Worm (Caenorhabditis elegans): ENCODE results near the gene lam-2.
A peak's percentile ranks its signal among the peaks of the same experiment; 100 is the strongest.

lam-2 gene

DNA sequence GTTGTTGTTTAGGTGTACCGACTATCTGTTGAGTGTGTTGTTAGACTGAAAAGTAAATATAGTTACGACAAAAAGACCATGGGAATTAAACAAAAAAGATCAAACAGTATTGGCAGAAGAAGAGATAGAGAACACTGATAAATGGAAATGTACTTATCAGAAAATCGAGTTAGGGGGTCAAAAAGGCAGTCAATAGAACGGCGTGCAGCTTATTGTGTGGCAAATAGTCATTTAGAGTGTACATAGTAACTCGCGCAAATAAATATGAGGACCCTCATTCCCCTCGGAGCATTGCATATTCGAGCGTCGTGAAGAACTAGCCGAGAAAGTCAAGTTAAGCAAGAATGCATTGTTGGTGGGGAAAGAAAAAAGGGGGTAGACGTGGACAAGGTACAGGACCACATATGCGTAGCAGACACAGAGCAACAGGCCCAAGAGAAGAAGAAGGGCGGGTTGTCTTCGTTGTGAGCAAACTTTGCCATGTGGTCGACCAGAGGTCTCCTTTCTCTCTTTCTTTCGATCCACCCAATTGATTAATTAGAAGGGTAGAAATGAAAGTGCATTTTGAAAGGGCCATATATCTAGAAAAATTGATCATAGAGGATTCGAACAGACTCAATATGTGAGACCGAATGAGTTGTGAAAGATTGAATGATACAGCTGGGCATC, at the start of gene lam-2:
Gene lam-2 (minus strand): TSS at position 51 of the 669 bp plus-strand sequence.
- peak; percentile 4 for TF ChIP-seq dsc-1 (tag; optimal IDR thresholded peaks at IDR 0.05)
- no peak for TF ChIP-seq nhr-71 (tag; optimal IDR thresholded peaks at IDR 0.05)
- no peak for TF ChIP-seq swsn-7 (tag; optimal IDR thresholded peaks at IDR 0.05)
- TF ChIP-seq tbx-2 (tag; optimal IDR thresholded peaks at IDR 0.05): no peak
- no peak for TF ChIP-seq pax-3 (tag; optimal IDR thresholded peaks at IDR 0.05)

DNA sequence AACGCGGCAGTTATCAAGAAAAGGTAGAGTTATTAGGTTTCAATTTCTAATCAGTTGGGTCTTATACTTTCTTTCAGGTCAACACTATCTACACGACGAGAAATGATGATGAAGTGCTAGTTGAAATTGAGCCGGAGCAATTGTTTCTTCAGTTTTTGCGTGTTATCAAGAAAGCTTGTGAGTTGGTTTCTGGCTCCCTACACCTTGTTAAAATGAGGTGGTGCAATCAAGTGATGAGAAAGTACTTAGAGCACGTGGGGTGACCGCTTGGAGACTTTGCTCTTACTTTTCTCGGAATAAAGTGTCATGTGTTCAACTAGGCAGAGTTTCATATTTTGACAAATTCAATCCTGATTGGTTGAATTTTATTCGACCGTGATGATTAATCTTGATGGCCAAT, 49.4 kb upstream of the lam-2 start:
- TF ChIP-seq unc-98 (GFP tag; IDR thresholded peaks at IDR 0.05) (no peak), aha-1 (tag; optimal IDR thresholded peaks at IDR 0.05) (no peak), nhr-20 (tag; optimal IDR thresholded peaks at IDR 0.05) (peak; percentile 6), dsc-1 (tag; optimal IDR thresholded peaks at IDR 0.05) (no peak), egl-27 (tag; optimal IDR thresholded peaks at IDR 0.05) (no peak), nhr-28 (tag; optimal IDR thresholded peaks at IDR 0.05) (no peak), nhr-71 (tag; optimal IDR thresholded peaks at IDR 0.05) (peak; percentile 46), nhr-85 (tag) (no peak), egl-13 (tag; optimal IDR thresholded peaks at IDR 0.05) (no peak), ceh-82 (tag; optimal IDR thresholded peaks at IDR 0.05) (no peak), fkh-8 (tag; optimal IDR thresholded peaks at IDR 0.05) (no peak), lin-35 (GFP tag; optimal IDR thresholded peaks at IDR 0.05) (peak in 1 of 2 experiments; percentile 30), efl-3 (GFP tag; optimal IDR thresholded peaks at IDR 0.05) (no peak), nhr-19 (GFP tag; conservative IDR thresholded peaks at IDR 0.05) (peak; percentile 30), isw-1 (GFP tag; IDR thresholded peaks at IDR 0.05) (no peak), mab-9 (GFP tag; IDR thresholded peaks at IDR 0.05) (no peak), rnt-1 (tag; optimal IDR thresholded peaks at IDR 0.05) (peak; percentile 13), alr-1 (tag; optimal IDR thresholded peaks at IDR 0.05; ENCODE audit: borderline replicate concordance) (no peak), ceh-63 (GFP tag; optimal IDR thresholded peaks at IDR 0.05) (no peak), blmp-1 (tag; optimal IDR thresholded peaks at IDR 0.05) (no peak), fkh-10 (GFP tag; optimal IDR thresholded peaks at IDR 0.05) (no peak), tbx-2 (tag; optimal IDR thresholded peaks at IDR 0.05) (no peak), mdl-1 (tag; optimal IDR thresholded peaks at IDR 0.05) (peak in 1 of 2 experiments; percentile 13), ama-1 (optimal IDR thresholded peaks at IDR 0.05) (no peak), pax-3 (tag; optimal IDR thresholded peaks at IDR 0.05) (no peak), elt-2 (tag; optimal IDR thresholded peaks at IDR 0.05) (peak; percentile 93), grh-1 (GFP tag; IDR thresholded peaks at IDR 0.05) (no peak)

DNA sequence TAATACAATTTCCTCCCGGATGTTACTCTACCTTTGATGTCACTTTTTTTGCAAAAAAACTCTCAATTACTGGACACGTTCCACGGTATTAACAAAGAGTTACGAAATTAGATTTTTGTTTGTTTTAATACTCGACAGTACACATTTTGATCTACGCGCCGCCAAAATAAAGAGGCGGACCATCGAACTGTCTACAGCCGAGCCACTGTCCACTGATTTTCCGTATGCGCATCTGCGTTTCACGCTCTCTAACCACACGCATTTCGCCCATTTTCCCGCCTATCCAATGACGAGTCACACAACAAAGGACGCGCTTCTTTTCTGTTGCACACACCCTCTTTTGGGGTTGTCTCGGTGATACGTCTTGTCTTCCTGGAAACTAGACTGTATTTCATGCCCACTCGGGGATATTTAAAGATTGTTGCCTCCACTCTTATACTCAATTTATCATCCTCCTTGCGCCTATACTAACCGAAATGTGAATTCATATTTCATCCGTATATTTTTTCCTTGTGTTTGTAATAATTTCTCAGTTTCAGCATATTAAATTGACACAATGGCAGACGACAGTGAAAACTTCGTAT, 48.9 kb upstream of the lam-2 start, which contains the start of gene C55B6.1:
Gene C55B6.1 (plus strand): TSS at position 534 of the 584 bp plus-strand sequence.
- no peak for TF ChIP-seq ceh-90 (tag; optimal IDR thresholded peaks at IDR 0.05)
- TF ChIP-seq ceh-63 (GFP tag; optimal IDR thresholded peaks at IDR 0.05): no peak
- no peak for TF ChIP-seq zip-4 (GFP tag; optimal IDR thresholded peaks at IDR 0.05)
- no peak for TF ChIP-seq unc-98 (GFP tag; IDR thresholded peaks at IDR 0.05)
- no peak for TF ChIP-seq egl-27 (tag; optimal IDR thresholded peaks at IDR 0.05)
- no peak for TF ChIP-seq ama-1 (optimal IDR thresholded peaks at IDR 0.05)
- TF ChIP-seq swsn-7 (tag; optimal IDR thresholded peaks at IDR 0.05): no peak
- TF ChIP-seq lin-39 (tag; optimal IDR thresholded peaks at IDR 0.05): no peak
- no peak for TF ChIP-seq fos-1 (tag; optimal IDR thresholded peaks at IDR 0.05)
- no peak for TF ChIP-seq snu-23 (GFP tag; optimal IDR thresholded peaks at IDR 0.05)
- TF ChIP-seq nhr-76 (tag; optimal IDR thresholded peaks at IDR 0.05): no peak
- TF ChIP-seq lin-35 (GFP tag; optimal IDR thresholded peaks at IDR 0.05): no peak
- no peak for TF ChIP-seq fkh-4 (tag; optimal IDR thresholded peaks at IDR 0.05; ENCODE audit: borderline replicate concordance)
- no peak for TF ChIP-seq ces-1 (GFP tag; optimal IDR thresholded peaks at IDR 0.05)
- no peak for TF ChIP-seq nhr-84 (tag; optimal IDR thresholded peaks at IDR 0.05)

All from whole organism, L1 larva.